Fruit fly (Drosophila melanogaster) whole organism, embryonic: Measurements from ENCODE around the gene Sirup.

Source experiments
- Bdp1 ChIP-seq: fragments of 200-800 bp; sonication (Bioruptor generic); optimal IDR thresholded peaks from 3 replicates; lab custom pipeline; 2016; ENCODE audit warnings: missing biosample characterization, missing genetic modification characterization
- CG11695 ChIP-seq: fragments of 200-800 bp; sonication (Bioruptor generic); IDR thresholded peaks from 3 replicates; pipeline ENCODE4 v1.3.6; 2022; ENCODE audit warnings: missing biosample characterization, missing genetic modification characterization
- CG13287 ChIP-seq: fragments of 200-800 bp; sonication (Bioruptor generic); IDR thresholded peaks from 2 replicates; pipeline ENCODE4 v1.3.6; 2022; ENCODE audit warnings: missing biosample characterization, missing genetic modification characterization; ENCODE audit not compliant: partially characterized antibody
- CG14050 ChIP-seq: fragments of 200-800 bp; sonication (Bioruptor generic); IDR thresholded peaks from 3 replicates; pipeline ENCODE4 v1.3.6; 2022; ENCODE audit warnings: missing biosample characterization, missing genetic modification characterization
- CG15514 ChIP-seq: fragments of 200-800 bp; sonication (Bioruptor generic); optimal IDR thresholded peaks from 3 replicates; lab custom pipeline; 2017; ENCODE audit warnings: missing biosample characterization, missing genetic modification characterization, mild to moderate bottlenecking, moderate library complexity, missing genetic modification reagents
- CG16815 ChIP-seq: fragments of 200-800 bp; sonication (Bioruptor generic); optimal IDR thresholded peaks from 3 replicates; lab custom pipeline; 2017; ENCODE audit warnings: missing biosample characterization, mild to moderate bottlenecking, missing genetic modification characterization
- CG31441 ChIP-seq: fragments of 200-800 bp; sonication (Bioruptor generic); IDR thresholded peaks from 2 replicates; pipeline ENCODE4 v1.3.6; 2022; ENCODE audit warnings: missing biosample characterization, missing genetic modification characterization
- CG32532 ChIP-seq: fragments of 200-800 bp; sonication (Bioruptor generic); IDR thresholded peaks from 2 replicates; pipeline ENCODE4 v1.3.6; 2022; ENCODE audit warnings: missing biosample characterization, missing genetic modification characterization
- CG3838 ChIP-seq: fragments of 200-800 bp; sonication (Bioruptor generic); optimal IDR thresholded peaks from 3 replicates; lab custom pipeline; 2016; ENCODE audit warnings: missing biosample characterization, missing genetic modification characterization
- CG4328 ChIP-seq: fragments of 200-800 bp; sonication (Bioruptor generic); optimal IDR thresholded peaks from 3 replicates; lab custom pipeline; 2017; ENCODE audit warnings: missing biosample characterization, missing genetic modification reagents, missing genetic modification characterization
- CG4730 ChIP-seq: fragments of 200-800 bp; sonication (Bioruptor generic); IDR thresholded peaks from 2 replicates; pipeline ENCODE4 v1.3.6; 2022; ENCODE audit warnings: missing biosample characterization, missing genetic modification characterization
- CG5180 ChIP-seq: fragments of 200-800 bp; sonication (Bioruptor generic); optimal IDR thresholded peaks from 3 replicates; lab custom pipeline; 2017; ENCODE audit warnings: missing biosample characterization, missing genetic modification characterization, mild to moderate bottlenecking, moderate library complexity, missing genetic modification reagents
- CG7963 ChIP-seq: fragments of 200-800 bp; sonication (Bioruptor generic); IDR thresholded peaks from 3 replicates; pipeline ENCODE4 v1.3.6; 2022; ENCODE audit warnings: missing biosample characterization, missing genetic modification characterization; ENCODE audit not compliant: partially characterized antibody
- CG9727 ChIP-seq: fragments of 200-800 bp; sonication (Bioruptor generic); optimal IDR thresholded peaks from 3 replicates; lab custom pipeline; 2017; ENCODE audit warnings: missing biosample characterization, mild to moderate bottlenecking, missing genetic modification characterization
- D ChIP-seq, 2 experiments: fragments of 200-800 bp in 1 of 2; fragments of >200 bp in 1 of 2; sonication (Bioruptor generic) in 1 of 2; optimal IDR thresholded peaks; 2 replicates in 1 of 2; 3 replicates in 1 of 2; lab custom pipeline; 2017; ENCODE audit warnings: mild to moderate bottlenecking in 1 of 2, missing biosample characterization in 1 of 2, missing genetic modification characterization in 1 of 2, missing genetic modification reagents in 1 of 2
- Deaf1 ChIP-seq: fragments of 200-800 bp; optimal IDR thresholded peaks from 3 replicates; lab custom pipeline; 2019; ENCODE audit warnings: missing biosample characterization, mild to moderate bottlenecking, missing genetic modification characterization, moderate library complexity
- Dp ChIP-seq: fragments of 200-800 bp; sonication (Bioruptor generic); optimal IDR thresholded peaks from 2 replicates; lab custom pipeline; 2018; ENCODE audit warnings: missing biosample characterization, mild to moderate bottlenecking, missing genetic modification characterization, moderate library complexity
- Drgx ChIP-seq: fragments of 200-800 bp; sonication (Bioruptor generic); IDR thresholded peaks from 2 replicates; pipeline ENCODE4 v1.3.6; 2022; ENCODE audit warnings: missing biosample characterization, missing genetic modification characterization
- ERR ChIP-seq: fragments of 200-800 bp; sonication (Bioruptor generic); optimal IDR thresholded peaks from 2 replicates; lab custom pipeline; 2016; ENCODE audit warnings: missing biosample characterization, missing genetic modification characterization
- Gug ChIP-seq: fragments of 200-800 bp; sonication (Bioruptor generic); IDR thresholded peaks from 4 replicates; pipeline ENCODE4 v1.3.6; 2022; ENCODE audit warnings: missing biosample characterization, missing genetic modification characterization
- HHEX ChIP-seq: fragments of 200-800 bp; sonication (Bioruptor generic); optimal IDR thresholded peaks from 3 replicates; lab custom pipeline; 2017; ENCODE audit warnings: missing biosample characterization, mild to moderate bottlenecking, missing genetic modification characterization, missing genetic modification reagents
- HLH3B ChIP-seq: fragments of 200-800 bp; sonication (Bioruptor generic); IDR thresholded peaks from 2 replicates; pipeline ENCODE4 v1.3.6; 2022; ENCODE audit warnings: missing biosample characterization, missing genetic modification characterization
- Hey ChIP-seq: fragments of 200-800 bp; sonication (Bioruptor generic); optimal IDR thresholded peaks from 3 replicates; lab custom pipeline; 2018; ENCODE audit warnings: missing biosample characterization, mild to moderate bottlenecking, missing genetic modification characterization
- Hr39 ChIP-seq: fragments of >200 bp; optimal IDR thresholded peaks from 2 replicates; lab custom pipeline; 2017
- Oaz ChIP-seq: fragments of 200-800 bp; sonication (Bioruptor generic); IDR thresholded peaks from 2 replicates; pipeline ENCODE4 v1.3.6; 2022; ENCODE audit warnings: missing biosample characterization, missing genetic modification characterization
- Oli ChIP-seq: fragments of 200-800 bp; sonication (Bioruptor generic); optimal IDR thresholded peaks from 2 replicates; lab custom pipeline; 2018; ENCODE audit warnings: missing biosample characterization, mild to moderate bottlenecking, missing genetic modification characterization, moderate library complexity
- Poxn ChIP-seq: fragments of 200-800 bp; sonication (Bioruptor generic); IDR thresholded peaks from 2 replicates; pipeline ENCODE4 v1.3.6; 2022; ENCODE audit warnings: missing biosample characterization, missing genetic modification characterization
- Rx ChIP-seq: fragments of 200-800 bp; sonication (Bioruptor generic); IDR thresholded peaks from 2 replicates; pipeline ENCODE4 v1.3.6; 2022; ENCODE audit warnings: missing biosample characterization, missing genetic modification characterization
- Side ChIP-seq: fragments of 200-800 bp; sonication (Bioruptor generic); optimal IDR thresholded peaks from 2 replicates; lab custom pipeline; 2016; ENCODE audit warnings: missing biosample characterization, missing genetic modification characterization
- Taf1 ChIP-seq: fragments of 200-800 bp; sonication (Bioruptor generic); IDR thresholded peaks from 2 replicates; pipeline ENCODE4 v1.3.6; 2022; ENCODE audit warnings: missing biosample characterization, missing genetic modification characterization
- ac ChIP-seq: fragments of 200-800 bp; sonication (Bioruptor generic); optimal IDR thresholded peaks from 3 replicates; lab custom pipeline; 2017; ENCODE audit warnings: missing biosample characterization, mild to moderate bottlenecking, missing genetic modification characterization
- al ChIP-seq: fragments of 200-800 bp; sonication (Bioruptor generic); IDR thresholded peaks from 2 replicates; pipeline ENCODE4 v1.3.6; 2022; ENCODE audit warnings: missing biosample characterization, missing genetic modification characterization
- bbx ChIP-seq: fragments of 200-800 bp; sonication (Bioruptor generic); IDR thresholded peaks from 2 replicates; pipeline ENCODE4 v1.3.6; 2022; ENCODE audit warnings: missing biosample characterization, missing genetic modification characterization; ENCODE audit not compliant: partially characterized antibody
- btn ChIP-seq: fragments of 200-800 bp; sonication (Bioruptor generic); optimal IDR thresholded peaks from 2 replicates; lab custom pipeline; 2016; ENCODE audit warnings: missing biosample characterization, missing genetic modification characterization
- cg ChIP-seq: fragments of 200-800 bp; sonication (Bioruptor generic); optimal IDR thresholded peaks from 3 replicates; lab custom pipeline; 2019; ENCODE audit warnings: missing biosample characterization, mild to moderate bottlenecking, missing genetic modification characterization, moderate library complexity
- crol ChIP-seq: fragments of 200-800 bp; sonication (Bioruptor generic); IDR thresholded peaks from 2 replicates; pipeline ENCODE4 v1.3.6; 2022; ENCODE audit warnings: missing biosample characterization, missing genetic modification characterization
- disco-r ChIP-seq: fragments of 200-800 bp; sonication (Bioruptor generic); optimal IDR thresholded peaks from 2 replicates; lab custom pipeline; 2016; ENCODE audit warnings: missing biosample characterization, missing genetic modification characterization
- eyg ChIP-seq: fragments of 200-800 bp; sonication (Bioruptor generic); optimal IDR thresholded peaks from 3 replicates; lab custom pipeline; 2016; ENCODE audit warnings: missing biosample characterization, missing genetic modification characterization
- gcm2 ChIP-seq: fragments of 200-800 bp; sonication (Bioruptor generic); optimal IDR thresholded peaks from 2 replicates; lab custom pipeline; 2016; ENCODE audit warnings: missing biosample characterization, missing genetic modification characterization
- her ChIP-seq: fragments of 200-800 bp; sonication (Bioruptor generic); optimal IDR thresholded peaks from 2 replicates; lab custom pipeline; 2016; ENCODE audit warnings: missing biosample characterization, missing genetic modification characterization
- mld ChIP-seq: fragments of 200-800 bp; sonication (Bioruptor generic); IDR thresholded peaks from 3 replicates; pipeline ENCODE4 v1.3.6; 2022; ENCODE audit warnings: missing biosample characterization, missing genetic modification characterization; ENCODE audit not compliant: partially characterized antibody
- nau ChIP-seq: fragments of 200-800 bp; sonication (Bioruptor generic); optimal IDR thresholded peaks from 3 replicates; lab custom pipeline; 2017; ENCODE audit warnings: missing biosample characterization, mild to moderate bottlenecking, missing genetic modification characterization, missing genetic modification reagents
- nom ChIP-seq: fragments of 200-800 bp; sonication (Bioruptor generic); optimal IDR thresholded peaks from 2 replicates; lab custom pipeline; 2017; ENCODE audit warnings: missing biosample characterization, missing genetic modification characterization, mild to moderate bottlenecking, moderate library complexity, missing genetic modification reagents
- pros ChIP-seq: fragments of 200-800 bp; sonication (Bioruptor generic); optimal IDR thresholded peaks from 3 replicates; lab custom pipeline; 2019; ENCODE audit warnings: missing biosample characterization, mild to moderate bottlenecking, missing genetic modification characterization, moderate library complexity
- rib ChIP-seq: fragments of 200-800 bp; sonication (Bioruptor generic); IDR thresholded peaks from 2 replicates; pipeline ENCODE4 v1.3.6; 2022; ENCODE audit warnings: missing biosample characterization, missing genetic modification characterization
- shn ChIP-seq: fragments of 200-800 bp; sonication (Bioruptor generic); optimal IDR thresholded peaks from 3 replicates; lab custom pipeline; 2016; ENCODE audit warnings: missing biosample characterization, missing genetic modification characterization
- sr ChIP-seq: fragments of 200-800 bp; sonication (Bioruptor generic); IDR thresholded peaks from 3 replicates; pipeline ENCODE4 v1.3.6; 2022; ENCODE audit warnings: missing biosample characterization, missing genetic modification characterization
- stwl ChIP-seq: fragments of 200-800 bp; sonication (Bioruptor generic); optimal IDR thresholded peaks from 3 replicates; lab custom pipeline; 2018; ENCODE audit warnings: missing biosample characterization, mild to moderate bottlenecking, missing genetic modification characterization, moderate library complexity
- tin ChIP-seq: fragments of 200-800 bp; sonication (Bioruptor generic); optimal IDR thresholded peaks from 3 replicates; lab custom pipeline; 2016; ENCODE audit warnings: missing biosample characterization, missing genetic modification characterization
- unpg ChIP-seq: fragments of 200-800 bp; sonication (Bioruptor generic); optimal IDR thresholded peaks from 3 replicates; lab custom pipeline; 2018; ENCODE audit warnings: missing biosample characterization, mild to moderate bottlenecking, missing genetic modification characterization, moderate library complexity
- z ChIP-seq: fragments of 200-800 bp; sonication (Bioruptor generic); IDR thresholded peaks from 3 replicates; pipeline ENCODE4 v1.3.6; 2022; ENCODE audit warnings: missing biosample characterization, missing genetic modification characterization
- zfh1 ChIP-seq: fragments of 200-800 bp; sonication (Bioruptor generic); IDR thresholded peaks from 3 replicates; pipeline ENCODE4 v1.3.6; 2022; ENCODE audit warnings: missing biosample characterization, missing genetic modification characterization

Sirup gene

dm6 chr2L:8000578-8001040, 1.9 kb downstream of the Sirup start (continued):
- no peak for TF ChIP-seq stwl (tag; lab: Kevin White, UChicago)
- TF ChIP-seq CG31441 (GFP tag; lab: Robert Waterston, UW): no peak
- TF ChIP-seq CG15514 (GFP tag; lab: Kevin White, UChicago): peak; percentile 46
- no peak for TF ChIP-seq CG4730 (GFP tag; lab: Robert Waterston, UW)
- TF ChIP-seq her: peak; percentile 49
- TF ChIP-seq gcm2: no peak
- no peak for TF ChIP-seq Poxn (GFP tag; lab: Robert Waterston, UW)
- TF ChIP-seq nau: no peak
- TF ChIP-seq bbx: peak; percentile 31; the same call in 1 of the 2 replicates
- TF ChIP-seq Taf1 (GFP tag; lab: Robert Waterston, UW): no peak
- TF ChIP-seq pros (GFP tag; lab: Kevin White, UChicago): no peak
- no peak for TF ChIP-seq Oli (tag; lab: Kevin White, UChicago)
- TF ChIP-seq crol (GFP tag; lab: Robert Waterston, UW): no peak
- no peak for TF ChIP-seq disco-r (GFP tag; lab: Kevin White, UChicago)
- TF ChIP-seq ERR (GFP tag; lab: Kevin White, UChicago): no peak
- no peak for TF ChIP-seq rib (GFP tag; lab: Robert Waterston, UW)
- no peak for TF ChIP-seq eyg (GFP tag; lab: Kevin White, UChicago)
- no peak for TF ChIP-seq CG14050 (GFP tag; lab: Robert Waterston, UW)
- TF ChIP-seq z (GFP tag; lab: Robert Waterston, UW): no peak
- no peak for TF ChIP-seq Rx
- peak; percentile 9 for TF ChIP-seq HHEX (GFP tag; lab: Kevin White, UChicago)
- TF ChIP-seq Gug: no peak
- peak; percentile 91 for TF ChIP-seq Drgx (GFP tag; lab: Robert Waterston, UW)
- no peak for TF ChIP-seq CG3838 (GFP tag; lab: Kevin White, UChicago)
- TF ChIP-seq al: peak; percentile 59
- TF ChIP-seq mld (GFP tag; lab: Robert Waterston, UW): no peak
- no peak for TF ChIP-seq cg (GFP tag; lab: Kevin White, UChicago)
- TF ChIP-seq CG7963 (GFP tag; lab: Robert Waterston, UW): no peak
- TF ChIP-seq Bdp1 (GFP tag; lab: Kevin White, UChicago): no peak
- TF ChIP-seq Side (GFP tag; lab: Kevin White, UChicago): no peak
- TF ChIP-seq ac (GFP tag; lab: Kevin White, UChicago): no peak
- no peak for TF ChIP-seq unpg (GFP tag; lab: Kevin White, UChicago)
- TF ChIP-seq Dp (GFP tag; lab: Kevin White, UChicago): no peak
- no peak for TF ChIP-seq zfh1
- TF ChIP-seq Hr39 (lab: Kevin White, UChicago): no peak
- no peak for TF ChIP-seq CG5180
- no peak for TF ChIP-seq btn
- TF ChIP-seq shn (GFP tag; lab: Kevin White, UChicago): peak; percentile 9
- TF ChIP-seq sr (GFP tag; lab: Robert Waterston, UW): no peak
- no peak for TF ChIP-seq Hey
- TF ChIP-seq CG9727 (GFP tag; lab: Kevin White, UChicago): peak; percentile 44
- peak; percentile 53 for TF ChIP-seq CG16815 (GFP tag; lab: Kevin White, UChicago)
- TF ChIP-seq CG11695 (GFP tag; lab: Robert Waterston, UW): no peak
- no peak for TF ChIP-seq CG4328 (GFP tag; lab: Kevin White, UChicago)
- no peak for TF ChIP-seq Oaz
- no peak for TF ChIP-seq tin (GFP tag; lab: Kevin White, UChicago)
- peak; percentile 98 for TF ChIP-seq nom (GFP tag; lab: Kevin White, UChicago)
- peak; percentile 4 for TF ChIP-seq Deaf1
- no peak for TF ChIP-seq CG13287 (GFP tag; lab: Robert Waterston, UW)
- TF ChIP-seq D (optimal IDR thresholded peaks at IDR 0.05; lab: Kevin White, UChicago): no peak
- no peak for TF ChIP-seq D (GFP tag; optimal IDR thresholded peaks at IDR 0.05; lab: Kevin White, UChicago)
- TF ChIP-seq HLH3B: no peak
- TF ChIP-seq CG32532 (GFP tag; lab: Robert Waterston, UW): peak; percentile 71; the same call in 1 of the 2 replicates
